Worm (Caenorhabditis elegans) whole organism, young adult: ENCODE data around the gene K09C8.8.

Experiments
- B0019.2 ChIP-seq: fragments of 200-800 bp; sonication (Bioruptor generic); conservative IDR thresholded peaks from 2 replicates; pipeline ENCODE4 v1.3.6; 2022; ENCODE audit warnings: missing genetic modification reagents, missing genetic modification characterization, missing compliant biosample characterization
- B0336.3 ChIP-seq: fragments of 200-800 bp; sonication (Bioruptor generic); IDR thresholded peaks from 2 replicates; pipeline ENCODE4 v1.3.6; 2022; ENCODE audit warnings: missing genetic modification characterization, missing compliant biosample characterization
- C06A6.2 ChIP-seq: fragments of 200-800 bp; sonication (Bioruptor generic); conservative IDR thresholded peaks from 2 replicates; pipeline ENCODE4 v1.3.6; 2022; ENCODE audit warnings: missing genetic modification characterization, missing compliant biosample characterization
- F23B12.7 ChIP-seq: sonication (generic microtip); optimal IDR thresholded peaks from 2 replicates; lab custom pipeline; 2017; ENCODE audit warnings: missing genetic modification characterization, mild to moderate bottlenecking, missing compliant biosample characterization, antibody characterized with exemption, moderate library complexity; ENCODE audit not compliant: insufficient read depth
- F57A8.1 ChIP-seq: fragments of 200-800 bp; sonication (Bioruptor generic); optimal IDR thresholded peaks from 2 replicates; lab custom pipeline; 2018; ENCODE audit warnings: mild to moderate bottlenecking, missing genetic modification characterization, moderate library complexity, missing compliant biosample characterization
- F57C9.4 ChIP-seq: sonication (generic microtip); optimal IDR thresholded peaks from 2 replicates; lab custom pipeline; 2017; ENCODE audit warnings: mild to moderate bottlenecking, missing genetic modification characterization, missing compliant biosample characterization
- K11D2.4 ChIP-seq: fragments of 200-800 bp; sonication (Bioruptor generic); IDR thresholded peaks from 2 replicates; pipeline ENCODE4 v1.3.6; 2022; ENCODE audit warnings: missing genetic modification reagents, missing genetic modification characterization, missing compliant biosample characterization
- K12H6.12 ChIP-seq: fragments of 200-800 bp; sonication (Bioruptor generic); optimal IDR thresholded peaks from 2 replicates; lab custom pipeline; 2018; ENCODE audit warnings: mild to moderate bottlenecking, missing genetic modification characterization, missing compliant biosample characterization
- T26A5.8 ChIP-seq: sonication (generic microtip); optimal IDR thresholded peaks from 2 replicates; lab custom pipeline; 2016; ENCODE audit warnings: missing genetic modification characterization, missing compliant biosample characterization
- Y53F4B.3 ChIP-seq: fragments of 200-800 bp; sonication (Bioruptor generic); IDR thresholded peaks from 2 replicates; pipeline ENCODE4 v1.3.6; 2022; ENCODE audit warnings: missing genetic modification reagents, missing genetic modification characterization, missing compliant biosample characterization
- ZK185.1 ChIP-seq: sonication (generic microtip); optimal IDR thresholded peaks from 2 replicates; lab custom pipeline; 2016; ENCODE audit warnings: mild to moderate bottlenecking, missing genetic modification characterization, missing compliant biosample characterization; ENCODE audit not compliant: poor library complexity, severe bottlenecking
- atf-7 ChIP-seq: sonication (generic microtip); optimal IDR thresholded peaks from 2 replicates; lab custom pipeline; 2017; ENCODE audit warnings: mild to moderate bottlenecking, missing genetic modification characterization, missing compliant biosample characterization
- attf-5 ChIP-seq: fragments of 200-800 bp; sonication (Bioruptor generic); optimal IDR thresholded peaks from 2 replicates; lab custom pipeline; 2018; ENCODE audit warnings: mild to moderate bottlenecking, missing genetic modification characterization, missing compliant biosample characterization
- cebp-2 ChIP-seq: fragments of 200-800 bp; sonication (Bioruptor generic); IDR thresholded peaks from 2 replicates; pipeline ENCODE4 v1.3.6; 2022; ENCODE audit warnings: missing genetic modification characterization, missing compliant biosample characterization
- ceh-100 ChIP-seq: fragments of 200-800 bp; sonication (Bioruptor generic); IDR thresholded peaks from 2 replicates; pipeline ENCODE4 v1.3.6; 2022; ENCODE audit warnings: missing genetic modification reagents, missing genetic modification characterization, missing compliant biosample characterization
- ceh-27 ChIP-seq: fragments of 200-800 bp; sonication (Bioruptor generic); optimal IDR thresholded peaks from 2 replicates; lab custom pipeline; 2018; ENCODE audit warnings: mild to moderate bottlenecking, missing genetic modification characterization, moderate library complexity, missing compliant biosample characterization
- ceh-91 ChIP-seq: fragments of 200-800 bp; sonication (Bioruptor generic); IDR thresholded peaks from 2 replicates; pipeline ENCODE4 v1.3.6; 2022; ENCODE audit warnings: missing genetic modification reagents, missing genetic modification characterization, missing compliant biosample characterization
- him-1 ChIP-seq: sonication (generic microtip); optimal IDR thresholded peaks from 2 replicates; lab custom pipeline; 2016; ENCODE audit warnings: missing genotype, missing genetic modification reagents, missing genetic modification characterization, missing compliant biosample characterization
- hrde-1 ChIP-seq: sonication (generic microtip); optimal IDR thresholded peaks from 2 replicates; lab custom pipeline; 2016; ENCODE audit warnings: missing genetic modification characterization, mild to moderate bottlenecking, missing compliant biosample characterization, moderate library complexity, missing genotype, missing genetic modification reagents, borderline replicate concordance
- hsf-1 ChIP-seq: fragments of 200-800 bp; sonication (Bioruptor generic); IDR thresholded peaks from 2 replicates; pipeline ENCODE4 v1.3.6; 2022; ENCODE audit warnings: missing genetic modification reagents, missing genetic modification characterization, missing compliant biosample characterization
- let-526 ChIP-seq: fragments of 200-800 bp; sonication (Bioruptor generic); IDR thresholded peaks from 2 replicates; pipeline ENCODE4 v1.3.6; 2022; ENCODE audit warnings: missing genetic modification reagents, missing genetic modification characterization, missing compliant biosample characterization
- lin-26 ChIP-seq: fragments of 200-800 bp; sonication (Bioruptor generic); IDR thresholded peaks from 2 replicates; pipeline ENCODE4 v1.3.6; 2022; ENCODE audit warnings: missing genetic modification reagents, missing genetic modification characterization, missing compliant biosample characterization
- lsl-1 ChIP-seq: fragments of 200-800 bp; sonication (Bioruptor generic); optimal IDR thresholded peaks from 2 replicates; lab custom pipeline; 2018; ENCODE audit warnings: mild to moderate bottlenecking, missing genetic modification characterization, moderate library complexity, missing compliant biosample characterization
- lsy-27 ChIP-seq: sonication (generic microtip); optimal IDR thresholded peaks from 2 replicates; lab custom pipeline; 2017; ENCODE audit warnings: missing genetic modification characterization, mild to moderate bottlenecking, missing compliant biosample characterization, antibody characterized with exemption, missing genotype, borderline replicate concordance; ENCODE audit not compliant: insufficient read depth
- madf-3 ChIP-seq: fragments of 200-800 bp; sonication (Bioruptor generic); IDR thresholded peaks from 2 replicates; pipeline ENCODE4 v1.3.6; 2022; ENCODE audit warnings: missing genetic modification reagents, missing genetic modification characterization, missing compliant biosample characterization
- madf-6 ChIP-seq: fragments of 200-800 bp; sonication (Bioruptor generic); IDR thresholded peaks from 2 replicates; pipeline ENCODE4 v1.3.6; 2022; ENCODE audit warnings: missing genetic modification reagents, missing genetic modification characterization, missing compliant biosample characterization
- madf-8 ChIP-seq: fragments of 200-800 bp; sonication (Bioruptor generic); conservative IDR thresholded peaks from 2 replicates; pipeline ENCODE4 v1.3.6; 2022; ENCODE audit warnings: missing genetic modification reagents, missing genetic modification characterization, missing compliant biosample characterization
- nfyb-1 ChIP-seq: fragments of 200-800 bp; sonication (Bioruptor generic); IDR thresholded peaks from 2 replicates; pipeline ENCODE4 v1.3.6; 2022; ENCODE audit warnings: missing genetic modification reagents, missing genetic modification characterization, missing compliant biosample characterization
- nhr-179 ChIP-seq: sonication (generic microtip); optimal IDR thresholded peaks from 2 replicates; lab custom pipeline; 2016; ENCODE audit warnings: mild to moderate bottlenecking, missing genetic modification characterization, missing compliant biosample characterization
- nhr-80 ChIP-seq: sonication (generic microtip); optimal IDR thresholded peaks from 2 replicates; lab custom pipeline; 2016; ENCODE audit warnings: missing genetic modification characterization, missing compliant biosample characterization
- pbrm-1 ChIP-seq: fragments of 200-800 bp; sonication (Bioruptor generic); IDR thresholded peaks from 2 replicates; pipeline ENCODE4 v1.3.6; 2022; ENCODE audit warnings: missing genetic modification reagents, missing genetic modification characterization, missing compliant biosample characterization
- rpc-1 ChIP-seq, 2 experiments: fragments of 150-350 bp in 1 of 2; sonication (generic microtip) in 1 of 2; optimal IDR thresholded peaks; 2 replicates each; lab custom pipeline; 2014 to 2018; ENCODE audit warnings: missing biosample characterization in 1 of 2, missing genetic modification characterization in 1 of 2, missing genetic modification reagents in 1 of 2, missing genotype in 1 of 2
- somi-1 ChIP-seq: fragments of 200-800 bp; sonication (Bioruptor generic); optimal IDR thresholded peaks from 2 replicates; lab custom pipeline; 2018; ENCODE audit warnings: mild to moderate bottlenecking, missing genetic modification characterization, missing compliant biosample characterization
- tlf-1 ChIP-seq: fragments of 200-800 bp; sonication (Bioruptor generic); optimal IDR thresholded peaks from 2 replicates; lab custom pipeline; 2018; ENCODE audit warnings: mild to moderate bottlenecking, missing genetic modification characterization, missing compliant biosample characterization
- xnd-1 ChIP-seq: sonication (generic microtip); optimal IDR thresholded peaks from 2 replicates; lab custom pipeline; 2016; ENCODE audit warnings: missing genotype, missing genetic modification reagents, missing genetic modification characterization, missing compliant biosample characterization
- ztf-26 ChIP-seq: sonication (generic microtip); optimal IDR thresholded peaks from 2 replicates; lab custom pipeline; 2017; ENCODE audit warnings: missing genetic modification characterization, missing compliant biosample characterization
- ztf-28 ChIP-seq: fragments of 200-800 bp; sonication (Bioruptor generic); IDR thresholded peaks from 2 replicates; pipeline ENCODE4 v1.3.6; 2022; ENCODE audit warnings: missing genetic modification reagents, missing genetic modification characterization, missing compliant biosample characterization

The K09C8.8 gene

DNA sequence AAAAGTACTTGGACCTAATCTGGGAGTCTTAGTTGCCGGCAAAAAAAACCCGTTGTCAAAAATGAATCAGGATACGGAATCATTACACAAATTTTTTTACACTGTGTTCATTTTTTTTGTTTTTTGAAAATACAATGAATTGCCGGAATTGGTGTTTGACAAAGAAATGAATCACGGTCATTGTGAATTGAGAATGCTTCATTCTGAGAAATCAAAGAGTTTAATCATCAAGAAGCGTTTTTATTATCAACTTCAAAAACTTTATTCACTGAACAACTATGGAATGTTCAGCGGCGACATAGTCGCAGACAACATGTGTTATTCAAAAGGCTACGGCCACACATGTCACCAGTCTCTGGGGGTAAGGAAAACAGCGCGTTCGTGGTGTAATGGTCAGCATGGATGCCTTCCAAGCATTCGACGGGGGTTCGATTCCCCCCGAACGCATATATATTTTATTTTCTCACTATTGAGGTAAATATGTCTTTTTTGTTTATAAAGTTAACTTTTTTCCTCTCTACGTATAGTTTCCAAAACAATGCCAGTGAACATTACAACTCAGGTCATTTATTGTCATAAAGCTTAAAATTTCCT is 7.2 kb upstream of the K09C8.8 start, which contains the start of gene nas-10 (continued):
- TF ChIP-seq lsl-1 (no peak), B0019.2 (GFP tag; lab: Robert Waterston, UW) (no peak)

- TF ChIP-seq pbrm-1 (GFP tag; lab: Robert Waterston, UW) (no peak), ZK185.1 (tag; lab: Kevin White, UChicago) (no peak), hrde-1 (tag; lab: Kevin White, UChicago) (no peak), ceh-91 (GFP tag; lab: Robert Waterston, UW) (no peak), K12H6.12 (tag; lab: Kevin White, UChicago) (no peak), nfyb-1 (GFP tag; lab: Robert Waterston, UW) (no peak), B0336.3 (GFP tag; lab: Robert Waterston, UW) (no peak), ztf-28 (GFP tag; lab: Robert Waterston, UW) (no peak), ztf-26 (tag; lab: Kevin White, UChicago) (no peak), T26A5.8 (tag; lab: Kevin White, UChicago) (no peak), somi-1 (GFP tag; lab: Kevin White, UChicago) (no peak), ceh-27 (no peak), F57C9.4 (tag; lab: Kevin White, UChicago) (no peak), lsy-27 (tag; lab: Kevin White, UChicago) (no peak), lsl-1 (no peak), nhr-80 (tag; lab: Kevin White, UChicago) (no peak), attf-5 (no peak), hsf-1 (GFP tag; lab: Robert Waterston, UW) (no peak), madf-6 (GFP tag; lab: Robert Waterston, UW) (no peak)
Observed at ce11 chrX:10965508-10965907, 5.2 kb upstream of the K09C8.8 start.

- TF ChIP-seq let-526 (GFP tag; lab: Robert Waterston, UW), result no peak
- TF ChIP-seq cebp-2, result no peak
- no peak for TF ChIP-seq madf-8 (GFP tag; lab: Robert Waterston, UW)
- TF ChIP-seq madf-3, result no peak
- TF ChIP-seq F23B12.7, result no peak
- TF ChIP-seq xnd-1 (tag; lab: Kevin White, UChicago), result no peak
- TF ChIP-seq Y53F4B.3 (GFP tag; lab: Robert Waterston, UW), result no peak
- TF ChIP-seq rpc-1 (optimal IDR thresholded peaks at IDR 0.05; lab: Kevin White, UChicago), result no peak
- TF ChIP-seq rpc-1 (tag; optimal IDR thresholded peaks at IDR 0.05; lab: Kevin White, UChicago), result no peak
- no peak for TF ChIP-seq nhr-179 (tag; lab: Kevin White, UChicago)
- no peak for TF ChIP-seq K11D2.4 (GFP tag; lab: Robert Waterston, UW)
- TF ChIP-seq nhr-80 (tag; lab: Kevin White, UChicago), result no peak
- no peak for TF ChIP-seq C06A6.2
- TF ChIP-seq atf-7 (tag; lab: Kevin White, UChicago), result no peak
- no peak for TF ChIP-seq ceh-100 (GFP tag; lab: Robert Waterston, UW)
- TF ChIP-seq F57A8.1 (GFP tag; lab: Kevin White, UChicago), result no peak
- no peak for TF ChIP-seq lin-26
- TF ChIP-seq him-1, result no peak
- TF ChIP-seq K12H6.12 (tag; lab: Kevin White, UChicago), result no peak
- no peak for TF ChIP-seq tlf-1
Observed at ce11 chrX:10966251-10966650, 4.5 kb upstream of the K09C8.8 start, which contains the start of gene lge-1. lge-1 (plus strand) TSS chrX:10966551.
